Worm (Caenorhabditis elegans) whole organism, L4 larva: ENCODE measurements around the gene srx-5.

ENCODE experiments used
- D1046.2 ChIP-seq: fragments of 200-800 bp; sonication (Bioruptor generic); IDR thresholded peaks from 2 replicates; pipeline ENCODE4 v1.3.6; 2022; ENCODE audit warnings: missing genetic modification characterization, missing compliant biosample characterization
- F10B5.3 ChIP-seq: sonication (generic microtip); optimal IDR thresholded peaks from 2 replicates; lab custom pipeline; 2016; ENCODE audit warnings: mild to moderate bottlenecking, missing genetic modification characterization, missing compliant biosample characterization
- F26F4.8 ChIP-seq: fragments of 200-800 bp; sonication (Bioruptor generic); conservative IDR thresholded peaks from 2 replicates; pipeline ENCODE4 v1.3.6; 2022; ENCODE audit warnings: missing genetic modification characterization, missing compliant biosample characterization
- F37D6.2 ChIP-seq: sonication (generic microtip); optimal IDR thresholded peaks from 2 replicates; lab custom pipeline; 2016; ENCODE audit warnings: mild to moderate bottlenecking, missing genetic modification characterization, missing compliant biosample characterization
- F49E8.2 ChIP-seq: sonication (generic microtip); optimal IDR thresholded peaks from 2 replicates; lab custom pipeline; 2016; ENCODE audit warnings: missing compliant biosample characterization, mild to moderate bottlenecking, missing genetic modification characterization, borderline replicate concordance
- R02D3.7 ChIP-seq: fragments of 150-350 bp; sonication (generic microtip); optimal IDR thresholded peaks from 3 replicates; lab custom pipeline; 2014; ENCODE audit warnings: missing biosample characterization, missing genetic modification characterization
- T26A8.4 ChIP-seq: fragments of 200-800 bp; sonication (Bioruptor generic); IDR thresholded peaks from 2 replicates; pipeline ENCODE4 v1.3.6; 2022; ENCODE audit warnings: missing genetic modification characterization, missing compliant biosample characterization
- Y105C5A.15 ChIP-seq: fragments of 200-800 bp; sonication (Bioruptor generic); IDR thresholded peaks from 2 replicates; pipeline ENCODE4 v1.3.6; 2022; ENCODE audit warnings: missing genetic modification characterization, missing compliant biosample characterization
- Y5F2A.4 ChIP-seq: fragments of 200-800 bp; sonication (Bioruptor generic); optimal IDR thresholded peaks from 2 replicates; lab custom pipeline; 2018; ENCODE audit warnings: mild to moderate bottlenecking, missing genetic modification characterization, missing compliant biosample characterization
- Y75B8A.6 ChIP-seq: fragments of 200-800 bp; sonication (Bioruptor generic); IDR thresholded peaks from 2 replicates; pipeline ENCODE4 v1.3.6; 2022; ENCODE audit warnings: missing genetic modification reagents, missing genetic modification characterization, missing compliant biosample characterization
- ZK337.2 ChIP-seq: fragments of 200-800 bp; sonication (Bioruptor generic); IDR thresholded peaks from 2 replicates; pipeline ENCODE4 v1.3.6; 2022; ENCODE audit warnings: missing genetic modification reagents, missing genetic modification characterization, missing compliant biosample characterization
- ZK546.5 ChIP-seq, 2 experiments: sonication (generic microtip); optimal IDR thresholded peaks; 2 replicates each; lab custom pipeline; 2017; ENCODE audit warnings: missing biosample characterization in 2 of 2, missing genetic modification characterization in 2 of 2
- arid-1 ChIP-seq: fragments of 200-800 bp; sonication (Bioruptor generic); conservative IDR thresholded peaks from 2 replicates; pipeline ENCODE4 v1.3.6; 2022; ENCODE audit warnings: missing genetic modification reagents, missing genetic modification characterization, missing compliant biosample characterization
- attf-4 ChIP-seq: sonication (generic microtip); optimal IDR thresholded peaks from 3 replicates; lab custom pipeline; 2017; ENCODE audit warnings: missing biosample characterization, missing genetic modification characterization
- ceh-20 ChIP-seq: fragments of 200-800 bp; sonication (Bioruptor generic); IDR thresholded peaks from 2 replicates; pipeline ENCODE4 v1.3.6; 2022; ENCODE audit warnings: missing genetic modification reagents, missing genetic modification characterization, missing compliant biosample characterization
- ceh-28 ChIP-seq: fragments of 150-350 bp; optimal IDR thresholded peaks from 2 replicates; lab custom pipeline; 2014; ENCODE audit warnings: missing biosample characterization, missing genetic modification reagents, missing genetic modification characterization
- ceh-32 ChIP-seq: sonication (generic microtip); optimal IDR thresholded peaks from 2 replicates; lab custom pipeline; 2016; ENCODE audit warnings: mild to moderate bottlenecking, missing genetic modification characterization, missing compliant biosample characterization; ENCODE audit not compliant: poor library complexity
- ceh-44 ChIP-seq: fragments of 200-800 bp; sonication (Bioruptor generic); IDR thresholded peaks from 2 replicates; pipeline ENCODE4 v1.3.6; 2022; ENCODE audit warnings: missing genetic modification reagents, missing genetic modification characterization, missing compliant biosample characterization
- ceh-62 ChIP-seq: sonication (generic microtip); optimal IDR thresholded peaks from 2 replicates; lab custom pipeline; 2017; ENCODE audit warnings: missing biosample characterization, missing genetic modification characterization
- dve-1 ChIP-seq: sonication (generic microtip); optimal IDR thresholded peaks from 2 replicates; lab custom pipeline; 2017; ENCODE audit warnings: antibody characterized with exemption, mild to moderate bottlenecking, missing genetic modification characterization, missing compliant biosample characterization; ENCODE audit not compliant: insufficient read depth
- hif-1 ChIP-seq, 2 experiments: sonication (generic microtip); optimal IDR thresholded peaks; 2 replicates each; lab custom pipeline; 2016 to 2017; ENCODE audit warnings: missing compliant biosample characterization in 2 of 2, missing genetic modification characterization in 2 of 2, missing genetic modification reagents in 2 of 2, missing genotype in 2 of 2, mild to moderate bottlenecking in 1 of 2
- hlh-30 ChIP-seq: sonication (generic microtip); optimal IDR thresholded peaks from 2 replicates; lab custom pipeline; 2017; ENCODE audit warnings: antibody characterized with exemption, mild to moderate bottlenecking, missing genetic modification characterization, missing compliant biosample characterization; ENCODE audit not compliant: insufficient read depth
- hmg-1.1 ChIP-seq: fragments of 200-800 bp; sonication (Bioruptor generic); IDR thresholded peaks from 2 replicates; pipeline ENCODE4 v1.3.6; 2022; ENCODE audit warnings: missing genetic modification reagents, missing genetic modification characterization, missing compliant biosample characterization
- jun-1 ChIP-seq: fragments of 150-350 bp; optimal IDR thresholded peaks from 2 replicates; lab custom pipeline; 2014; ENCODE audit warnings: missing biosample characterization, missing genetic modification reagents, missing genetic modification characterization
- lim-7 ChIP-seq: fragments of 200-800 bp; sonication (Bioruptor generic); IDR thresholded peaks from 2 replicates; pipeline ENCODE4 v1.3.6; 2022; ENCODE audit warnings: missing genetic modification characterization, missing compliant biosample characterization
- lin-1 ChIP-seq: fragments of 200-800 bp; sonication (Bioruptor generic); IDR thresholded peaks from 2 replicates; pipeline ENCODE4 v1.3.6; 2022; ENCODE audit warnings: missing genetic modification reagents, missing genetic modification characterization, missing compliant biosample characterization
- lin-38 ChIP-seq: fragments of 200-800 bp; sonication (Bioruptor generic); IDR thresholded peaks from 2 replicates; pipeline ENCODE4 v1.3.6; 2022; ENCODE audit warnings: missing genetic modification reagents, missing genetic modification characterization, missing compliant biosample characterization
- mep-1 ChIP-seq: fragments of 150-350 bp; sonication (generic microtip); optimal IDR thresholded peaks from 3 replicates; lab custom pipeline; 2014; ENCODE audit warnings: missing biosample characterization, missing genetic modification characterization
- nhr-102 ChIP-seq: sonication (generic microtip); optimal IDR thresholded peaks from 2 replicates; lab custom pipeline; 2016; ENCODE audit warnings: mild to moderate bottlenecking, missing genetic modification characterization, moderate library complexity, missing compliant biosample characterization
- nhr-111 ChIP-seq: fragments of 200-800 bp; sonication (Bioruptor generic); optimal IDR thresholded peaks from 2 replicates; lab custom pipeline; 2018; ENCODE audit warnings: mild to moderate bottlenecking, missing genetic modification characterization, missing compliant biosample characterization
- nhr-237 ChIP-seq: sonication (generic microtip); optimal IDR thresholded peaks from 2 replicates; lab custom pipeline; 2017; ENCODE audit warnings: missing biosample characterization, missing genetic modification characterization
- nhr-48 ChIP-seq: sonication (generic microtip); optimal IDR thresholded peaks from 2 replicates; lab custom pipeline; 2016; ENCODE audit warnings: mild to moderate bottlenecking, missing genetic modification characterization, missing compliant biosample characterization
- nhr-76 ChIP-seq: fragments of 150-350 bp; optimal IDR thresholded peaks from 2 replicates; lab custom pipeline; 2014; ENCODE audit warnings: missing biosample characterization, missing genetic modification characterization
- pqm-1 ChIP-seq: sonication (generic microtip); optimal IDR thresholded peaks from 2 replicates; lab custom pipeline; 2017; ENCODE audit warnings: missing biosample characterization, missing genetic modification characterization
- rbr-2 ChIP-seq: sonication (generic microtip); optimal IDR thresholded peaks from 2 replicates; lab custom pipeline; 2016; ENCODE audit warnings: missing genotype, missing genetic modification characterization, missing compliant biosample characterization
- snpc-1.2 ChIP-seq: fragments of 200-800 bp; sonication (Bioruptor generic); IDR thresholded peaks from 2 replicates; pipeline ENCODE4 v1.3.6; 2022; ENCODE audit warnings: missing genetic modification reagents, missing genetic modification characterization, missing compliant biosample characterization
- unc-130 ChIP-seq: sonication (generic microtip); optimal IDR thresholded peaks from 2 replicates; lab custom pipeline; 2016; ENCODE audit warnings: missing genetic modification reagents, missing genetic modification characterization, missing compliant biosample characterization
- unc-39 ChIP-seq: sonication (generic microtip); optimal IDR thresholded peaks from 2 replicates; lab custom pipeline; 2017; ENCODE audit warnings: missing biosample characterization, missing genetic modification characterization
- zip-11 ChIP-seq: fragments of 200-800 bp; sonication (Bioruptor generic); IDR thresholded peaks from 2 replicates; pipeline ENCODE4 v1.3.6; 2022; ENCODE audit warnings: missing genetic modification characterization, missing compliant biosample characterization
- ztf-11 ChIP-seq: fragments of 150-350 bp; optimal IDR thresholded peaks from 2 replicates; lab custom pipeline; 2014; ENCODE audit warnings: missing biosample characterization, missing genetic modification characterization

srx-5 gene

ce11 chrV:671342-671741 lies 28.5 kb upstream of the srx-5 start, which contains the start of gene sru-24:
Gene sru-24, minus strand, starts transcription at chrV:671442.
- TF ChIP-seq F10B5.3 (tag; lab: Kevin White, UChicago) (no peak), nhr-111 (no peak), hif-1 (tag; optimal IDR thresholded peaks at IDR 0.05; lab: Kevin White, UChicago) (no peak), snpc-1.2 (GFP tag; lab: Robert Waterston, UW) (no peak), dve-1 (tag; lab: Kevin White, UChicago) (no peak), ceh-62 (tag; lab: Kevin White, UChicago) (no peak), F37D6.2 (tag; lab: Kevin White, UChicago) (no peak), ceh-28 (tag; lab: Kevin White, UChicago) (no peak), zip-11 (GFP tag; lab: Robert Waterston, UW) (no peak), lin-38 (GFP tag; lab: Robert Waterston, UW) (no peak), ZK337.2 (no peak), lin-1 (GFP tag; lab: Robert Waterston, UW) (no peak), F49E8.2 (tag; lab: Kevin White, UChicago) (no peak), rbr-2 (no peak)

- TF ChIP-seq nhr-76 (tag; lab: Kevin White, UChicago) (no peak), jun-1 (no peak), ceh-32 (tag; lab: Kevin White, UChicago) (no peak), ceh-44 (GFP tag; lab: Robert Waterston, UW) (no peak), nhr-48 (tag; lab: Kevin White, UChicago) (no peak), dve-1 (tag; lab: Kevin White, UChicago) (no peak), ceh-28 (tag; lab: Kevin White, UChicago) (no peak), ztf-11 (tag; lab: Kevin White, UChicago) (no peak), D1046.2 (no peak), ceh-62 (tag; lab: Kevin White, UChicago) (no peak), nhr-102 (tag; lab: Kevin White, UChicago) (no peak), Y75B8A.6 (GFP tag; lab: Robert Waterston, UW) (no peak), lin-1 (GFP tag; lab: Robert Waterston, UW) (no peak), mep-1 (tag; lab: Kevin White, UChicago) (no peak), pqm-1 (tag; lab: Kevin White, UChicago) (no peak)
- TF ChIP-seq, all 104 proteins: peak for 0
Measured at ce11 chrV:674213-674612, 25.7 kb upstream of the srx-5 start, which contains the start of gene sru-25. Gene sru-25, minus strand, starts transcription at chrV:674313.

ce11 chrV:676090-676489 lies 23.8 kb upstream of the srx-5 start:
- TF ChIP-seq ZK546.5 (tag; optimal IDR thresholded peaks at IDR 0.05; lab: Kevin White, UChicago) (no peak), Y5F2A.4 (GFP tag; lab: Kevin White, UChicago) (no peak), attf-4 (tag; lab: Kevin White, UChicago) (no peak), R02D3.7 (tag; lab: Kevin White, UChicago) (no peak), arid-1 (GFP tag; lab: Robert Waterston, UW) (no peak), D1046.2 (no peak), mep-1 (tag; lab: Kevin White, UChicago) (no peak), hmg-1.1 (GFP tag; lab: Robert Waterston, UW) (no peak), F26F4.8 (no peak), T26A8.4 (GFP tag; lab: Robert Waterston, UW) (no peak), nhr-237 (tag; lab: Kevin White, UChicago) (no peak), hlh-30 (tag; lab: Kevin White, UChicago) (no peak), unc-130 (GFP tag; lab: Kevin White, UChicago) (no peak), jun-1 (no peak), unc-39 (tag; lab: Kevin White, UChicago) (no peak), Y105C5A.15 (GFP tag; lab: Robert Waterston, UW) (no peak), ceh-20 (no peak), zip-11 (GFP tag; lab: Robert Waterston, UW) (no peak), lim-7 (no peak), ceh-44 (GFP tag; lab: Robert Waterston, UW) (no peak)
